Worm (Caenorhabditis elegans) whole organism, late embryonic: ENCODE results near the gene srd-66.

Experiments used
- C08G9.2 ChIP-seq: sonication (generic microtip); optimal IDR thresholded peaks from 2 replicates; lab custom pipeline; 2016; ENCODE audit warnings: mild to moderate bottlenecking, missing genetic modification characterization, moderate library complexity, missing compliant biosample characterization
- Y22D7AL.16 ChIP-seq: sonication (generic microtip); optimal IDR thresholded peaks from 2 replicates; lab custom pipeline; 2016; ENCODE audit warnings: missing genetic modification characterization, missing compliant biosample characterization
- ceh-14 ChIP-seq: sonication (generic microtip); optimal IDR thresholded peaks from 2 replicates; lab custom pipeline; 2016; ENCODE audit warnings: missing genotype, missing genetic modification characterization, missing compliant biosample characterization
- ceh-18 ChIP-seq: sonication (generic microtip); optimal IDR thresholded peaks from 2 replicates; lab custom pipeline; 2016; ENCODE audit warnings: missing genetic modification characterization, missing compliant biosample characterization
- ceh-45 ChIP-seq: fragments of 200-800 bp; sonication (Bioruptor generic); IDR thresholded peaks from 2 replicates; pipeline ENCODE4 v1.3.6; 2022; ENCODE audit warnings: missing genetic modification reagents, missing genetic modification characterization, missing compliant biosample characterization
- ceh-9 ChIP-seq: sonication (generic microtip); optimal IDR thresholded peaks from 2 replicates; lab custom pipeline; 2016; ENCODE audit warnings: mild to moderate bottlenecking, missing genetic modification characterization, inconsistent platforms, missing compliant biosample characterization
- che-1 ChIP-seq: sonication (generic microtip); optimal IDR thresholded peaks from 2 replicates; lab custom pipeline; 2016; ENCODE audit warnings: mild to moderate bottlenecking, missing genetic modification characterization, missing compliant biosample characterization
- dmd-4 ChIP-seq: sonication (generic microtip); optimal IDR thresholded peaks from 2 replicates; lab custom pipeline; 2016; ENCODE audit warnings: borderline replicate concordance, missing genetic modification characterization, missing compliant biosample characterization
- dve-1 ChIP-seq: sonication (generic microtip); optimal IDR thresholded peaks from 2 replicates; lab custom pipeline; 2017; ENCODE audit warnings: antibody characterized with exemption, mild to moderate bottlenecking, missing genetic modification characterization, missing compliant biosample characterization
- elt-2 ChIP-seq: sonication (generic microtip); optimal IDR thresholded peaks from 2 replicates; lab custom pipeline; 2016; ENCODE audit warnings: missing genetic modification reagents, missing genetic modification characterization, missing compliant biosample characterization
- elt-4 ChIP-seq: sonication (generic microtip); optimal IDR thresholded peaks from 2 replicates; lab custom pipeline; 2016; ENCODE audit warnings: missing genetic modification characterization, missing compliant biosample characterization
- eyg-1 ChIP-seq: sonication (generic microtip); optimal IDR thresholded peaks from 2 replicates; lab custom pipeline; 2016; ENCODE audit warnings: missing genotype, missing genetic modification characterization, missing compliant biosample characterization
- fkh-10 ChIP-seq: fragments of 150-350 bp; optimal IDR thresholded peaks from 2 replicates; lab custom pipeline; 2014; ENCODE audit warnings: missing biosample characterization, missing genetic modification reagents, missing genetic modification characterization
- hlh-30 ChIP-seq: sonication (generic microtip); optimal IDR thresholded peaks from 2 replicates; lab custom pipeline; 2017; ENCODE audit warnings: antibody characterized with exemption, missing genetic modification characterization, missing compliant biosample characterization; ENCODE audit not compliant: insufficient read depth
- hlh-6 ChIP-seq: sonication (generic microtip); optimal IDR thresholded peaks from 2 replicates; lab custom pipeline; 2016; ENCODE audit warnings: missing genotype, missing genetic modification characterization, missing compliant biosample characterization
- hlh-8 ChIP-seq: sonication (generic microtip); optimal IDR thresholded peaks from 2 replicates; lab custom pipeline; 2016; ENCODE audit warnings: missing genotype, missing genetic modification characterization, missing compliant biosample characterization
- lim-6 ChIP-seq: sonication (generic microtip); optimal IDR thresholded peaks from 2 replicates; lab custom pipeline; 2016; ENCODE audit warnings: missing genetic modification characterization, missing compliant biosample characterization
- nhr-232 ChIP-seq: sonication (generic microtip); optimal IDR thresholded peaks from 2 replicates; lab custom pipeline; 2016; ENCODE audit warnings: missing genetic modification characterization, missing compliant biosample characterization
- odd-2 ChIP-seq: sonication (generic microtip); optimal IDR thresholded peaks from 2 replicates; lab custom pipeline; 2017; ENCODE audit warnings: antibody characterized with exemption, mild to moderate bottlenecking, missing genetic modification characterization, missing compliant biosample characterization
- pat-9 ChIP-seq: fragments of 200-800 bp; sonication (Bioruptor generic); optimal IDR thresholded peaks from 2 replicates; lab custom pipeline; 2018; ENCODE audit warnings: mild to moderate bottlenecking, missing genetic modification characterization, moderate library complexity, missing compliant biosample characterization
- pha-4 ChIP-seq: fragments of 150-350 bp; optimal IDR thresholded peaks from 2 replicates; lab custom pipeline; 2018; ENCODE audit warnings: missing biosample characterization, missing genetic modification reagents, missing genetic modification characterization
- pqm-1 ChIP-seq: sonication (generic microtip); optimal IDR thresholded peaks from 2 replicates; lab custom pipeline; 2016; ENCODE audit warnings: missing genetic modification characterization, missing compliant biosample characterization
- syd-9 ChIP-seq: sonication (generic microtip); optimal IDR thresholded peaks from 2 replicates; lab custom pipeline; 2016; ENCODE audit warnings: mild to moderate bottlenecking, missing genetic modification characterization, moderate library complexity, missing compliant biosample characterization
- tbx-7 ChIP-seq: sonication (generic microtip); optimal IDR thresholded peaks from 2 replicates; lab custom pipeline; 2016; ENCODE audit warnings: missing genotype, missing genetic modification characterization, missing compliant biosample characterization
- ttx-3 ChIP-seq: sonication (generic microtip); optimal IDR thresholded peaks from 2 replicates; lab custom pipeline; 2016; ENCODE audit warnings: missing genetic modification reagents, missing genetic modification characterization, missing compliant biosample characterization
- unc-3 ChIP-seq, 2 experiments: fragments of 200-800 bp in 1 of 2; sonication (Bioruptor generic) in 1 of 2; sonication (generic microtip) in 1 of 2; conservative IDR thresholded peaks in 1 of 2; optimal IDR thresholded peaks in 1 of 2; 2 replicates each; pipeline versions ENCODE4 v1.3.6 to Lab custom; 2016 to 2022; ENCODE audit warnings: missing compliant biosample characterization in 2 of 2, missing genetic modification characterization in 2 of 2, missing genetic modification reagents in 1 of 2
- unc-42 ChIP-seq: sonication (generic microtip); optimal IDR thresholded peaks from 2 replicates; lab custom pipeline; 2016; ENCODE audit warnings: missing genotype, missing genetic modification characterization, missing compliant biosample characterization
- unc-55 ChIP-seq: sonication (generic microtip); optimal IDR thresholded peaks from 2 replicates; lab custom pipeline; 2017; ENCODE audit warnings: missing biosample characterization, missing genetic modification reagents, missing genetic modification characterization

srd-66 gene

ce11 chrIII:1982597-1983244 lies at the start of gene srd-66:
TSS of gene srd-66 (minus strand) at chrIII:1982647.
- TF ChIP-seq dmd-4 (tag; lab: Kevin White, UChicago), result no peak
- TF ChIP-seq unc-55 (GFP tag; lab: Kevin White, UChicago), result no peak
- TF ChIP-seq tbx-7, result no peak
- no peak for TF ChIP-seq pat-9 (tag; lab: Kevin White, UChicago)
- no peak for TF ChIP-seq hlh-6 (tag; lab: Kevin White, UChicago)
- TF ChIP-seq odd-2 (tag; lab: Kevin White, UChicago), result no peak
- no peak for TF ChIP-seq fkh-10
- no peak for TF ChIP-seq eyg-1 (tag; lab: Kevin White, UChicago)
- TF ChIP-seq nhr-232 (tag; lab: Kevin White, UChicago), result no peak

DNA sequence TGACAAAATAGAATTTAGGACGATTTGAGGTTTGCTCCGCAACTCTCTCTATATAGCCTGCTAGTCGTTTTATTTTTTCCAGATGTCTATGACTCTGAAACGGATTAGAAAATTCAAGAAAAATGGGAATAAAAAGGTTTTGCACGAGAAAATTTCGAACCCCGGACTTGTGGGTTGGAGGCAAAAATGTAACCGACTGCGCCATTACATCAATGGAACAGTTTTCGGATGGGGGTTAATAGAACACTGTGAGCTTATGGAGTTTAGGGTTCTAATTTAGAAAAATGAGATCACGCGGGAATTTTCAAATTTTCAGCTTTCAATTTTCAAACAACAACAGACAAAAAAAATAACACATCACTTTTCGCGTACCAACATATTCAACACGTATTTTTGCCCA lies 49.3 kb upstream of the srd-66 start:
- TF ChIP-seq pha-4 (tag; lab: Kevin White, UChicago) (no peak), lim-6 (tag; lab: Kevin White, UChicago) (no peak), hlh-8 (tag; lab: Kevin White, UChicago) (no peak), unc-42 (tag; lab: Kevin White, UChicago) (peak; percentile 29), che-1 (tag; lab: Kevin White, UChicago) (no peak)
- TF ChIP-seq, all 69 proteins: peak for 1

DNA sequence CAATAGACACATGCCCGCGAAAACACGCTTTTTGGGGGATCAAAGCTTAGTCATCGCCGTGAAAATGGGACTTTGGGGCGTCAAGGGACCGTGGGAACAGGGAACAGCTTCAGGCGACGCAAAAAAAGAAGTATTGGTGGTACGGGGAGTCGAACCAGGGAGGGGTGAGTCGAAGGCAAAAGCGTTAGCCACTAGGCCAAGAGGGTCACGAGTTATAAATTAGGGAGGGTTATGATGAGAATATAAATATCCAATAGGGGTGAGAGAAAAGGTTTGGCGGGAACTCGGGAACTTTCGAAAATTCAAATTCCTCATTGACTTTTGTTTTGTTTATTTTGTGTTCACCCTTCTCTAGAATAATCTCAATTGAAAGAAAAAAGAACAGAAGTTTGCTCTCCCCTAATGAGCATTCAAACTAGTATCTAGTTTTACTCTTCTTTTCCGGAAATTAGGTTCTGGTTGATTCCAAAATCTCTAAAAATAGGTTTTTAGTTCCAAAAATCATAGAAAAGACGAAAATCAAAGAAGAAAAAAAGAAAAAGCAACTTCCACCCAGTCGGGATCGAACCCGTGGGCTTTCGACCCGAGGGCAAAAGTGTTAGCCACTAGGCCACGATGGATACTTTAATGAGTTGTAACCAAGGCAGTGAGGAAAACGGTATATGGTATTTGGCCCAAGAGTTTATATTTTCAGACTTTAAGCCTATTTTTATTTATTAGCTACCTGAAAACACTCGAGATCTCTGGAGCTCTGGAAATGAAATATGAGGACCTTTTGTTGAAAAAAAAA lies 48.5 kb upstream of the srd-66 start:
- peak; percentile 0 for TF ChIP-seq hlh-6 (tag; lab: Kevin White, UChicago)
- peak; percentile 16 for TF ChIP-seq hlh-30 (tag; lab: Kevin White, UChicago)
- TF ChIP-seq ceh-14 (tag; lab: Kevin White, UChicago), result no peak

ce11 chrIII:2027517-2027916 lies 45.1 kb upstream of the srd-66 start:
- no peak for TF ChIP-seq che-1 (tag; lab: Kevin White, UChicago)
- TF ChIP-seq dmd-4 (tag; lab: Kevin White, UChicago), result no peak
- TF ChIP-seq Y22D7AL.16 (tag; lab: Kevin White, UChicago), result no peak
- no peak for TF ChIP-seq ttx-3 (tag; lab: Kevin White, UChicago)
- no peak for TF ChIP-seq syd-9 (tag; lab: Kevin White, UChicago)
- TF ChIP-seq unc-3 (GFP tag; conservative IDR thresholded peaks at IDR 0.05; lab: Robert Waterston, UW), result no peak
- no peak for TF ChIP-seq unc-3 (tag; optimal IDR thresholded peaks at IDR 0.05; lab: Kevin White, UChicago)
- peak; percentile 29 for TF ChIP-seq unc-55 (GFP tag; lab: Kevin White, UChicago)
- TF ChIP-seq ceh-45 (GFP tag; lab: Robert Waterston, UW), result no peak
- TF ChIP-seq elt-2 (tag; lab: Kevin White, UChicago), result no peak
- no peak for TF ChIP-seq pqm-1 (tag; lab: Kevin White, UChicago)
- TF ChIP-seq ceh-18 (tag; lab: Kevin White, UChicago), result peak; percentile 44
- TF ChIP-seq, all 69 proteins: peak for 2

DNA sequence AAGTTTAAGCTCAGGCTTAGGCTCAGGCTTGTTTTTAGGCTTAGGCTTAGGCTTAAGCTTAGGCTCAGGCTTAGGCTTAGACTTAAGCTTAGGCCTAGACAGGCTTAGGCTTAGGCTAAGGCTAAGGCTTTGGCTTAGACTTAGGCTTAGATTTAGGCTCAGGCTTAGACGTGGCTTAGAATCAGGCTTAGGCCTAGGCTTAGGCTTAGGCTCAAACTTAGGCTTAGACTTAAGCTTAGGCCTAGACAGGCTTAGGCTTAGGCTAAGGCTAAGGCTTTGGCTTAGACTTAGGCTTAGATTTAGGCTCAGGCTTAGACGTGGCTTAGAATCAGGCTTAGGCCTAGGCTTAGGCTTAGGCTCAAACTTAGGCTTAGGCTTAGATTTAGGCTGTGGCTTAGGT lies 41.0 kb upstream of the srd-66 start:
- TF ChIP-seq dve-1 (tag; lab: Kevin White, UChicago), result peak; percentile 62
- TF ChIP-seq, all 69 proteins: peak for 1; not testable (repeated sequence) for 68

- no peak for TF ChIP-seq ceh-9 (tag; lab: Kevin White, UChicago)
- TF ChIP-seq Y22D7AL.16 (tag; lab: Kevin White, UChicago), result no peak
- no peak for TF ChIP-seq ceh-14 (tag; lab: Kevin White, UChicago)
- no peak for TF ChIP-seq elt-4
- TF ChIP-seq C08G9.2 (tag; lab: Kevin White, UChicago), result no peak
Observed at ce11 chrIII:2021495-2021894, 39.0 kb upstream of the srd-66 start, which contains the start of gene ckr-2. TSS of gene ckr-2 (minus strand) at chrIII:2021595.
